Fruit fly (Drosophila melanogaster): ENCODE measurements around the gene CG9072.

CG9072 gene

DNA sequence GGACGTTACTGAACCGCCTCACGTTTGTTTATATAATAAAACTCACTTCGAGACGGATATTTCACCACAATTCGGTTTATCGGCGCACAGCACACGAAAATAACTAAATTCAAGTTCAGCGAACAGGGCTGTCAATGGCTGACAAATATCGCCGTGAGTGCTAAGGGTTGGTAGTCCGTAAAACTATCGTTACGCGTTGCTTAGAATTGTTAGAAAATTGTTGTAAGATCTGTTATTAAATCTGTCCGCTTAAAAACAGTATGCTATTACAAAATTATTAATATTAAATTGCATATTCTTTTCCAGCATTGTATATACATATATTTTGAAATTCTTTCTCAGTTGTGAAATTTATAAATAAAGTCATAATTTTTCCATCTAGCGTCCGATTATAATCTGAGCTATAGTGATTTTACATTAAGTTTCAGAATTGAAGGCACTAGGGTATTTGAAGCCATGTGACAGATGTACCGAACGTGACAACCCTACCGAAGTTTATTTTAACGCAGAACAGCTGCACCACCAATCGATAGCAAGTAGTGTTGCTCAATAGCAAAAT lies 11.2 kb downstream of the CG9072 start, which contains the start of gene Cox17 (continued):
- TF ChIP-seq tna (GFP tag; IDR thresholded peaks at IDR 0.05; ENCODE audit: partially characterized antibody) (no peak), Stat92E (GFP tag; optimal IDR thresholded peaks at IDR 0.05) (peak in 1 of 3 experiments; percentile 53), Asciz (GFP tag; optimal IDR thresholded peaks at IDR 0.05) (peak; percentile 65), lab (GFP tag; optimal IDR thresholded peaks at IDR 0.05) (peak; percentile 82), chm (GFP tag; IDR thresholded peaks at IDR 0.05) (0 out of 2 replicates have a peak, but pooled peaks have one; percentile 5), E2f1 (GFP tag; IDR thresholded peaks at IDR 0.05) (peak; percentile 69), HLH54F (GFP tag; optimal IDR thresholded peaks at IDR 0.05) (peak; percentile 76), en (GFP tag; optimal IDR thresholded peaks at IDR 0.05) (no peak), CG9215 (GFP tag; IDR thresholded peaks at IDR 0.05) (peak; percentile 67; the same call in 1 of the 2 replicates), HLH3B (GFP tag; IDR thresholded peaks at IDR 0.05) (peak; percentile 26; the same call in 1 of the 2 replicates), CG9437 (GFP tag; optimal IDR thresholded peaks at IDR 0.05) (peak; percentile 84), luna (GFP tag; optimal IDR thresholded peaks at IDR 0.05) (no peak), Med (GFP tag) (peak; percentile 87), CG13296 (GFP tag; optimal IDR thresholded peaks at IDR 0.05) (peak; percentile 77), zen (tag; optimal IDR thresholded peaks at IDR 0.05) (peak; percentile 76), rib (GFP tag; IDR thresholded peaks at IDR 0.05) (no peak), Dip3 (GFP tag; optimal IDR thresholded peaks at IDR 0.05) (peak; percentile 49), stwl (tag; optimal IDR thresholded peaks at IDR 0.05) (peak; percentile 49), Vsx1 (GFP tag; optimal IDR thresholded peaks at IDR 0.05) (peak; percentile 70), phol (tag; optimal IDR thresholded peaks at IDR 0.05) (peak; percentile 89), CG6791 (GFP tag; IDR thresholded peaks at IDR 0.05; ENCODE audit: partially characterized antibody) (peak; percentile 64; the same call in 2 of the 3 replicates), CG13287 (GFP tag; IDR thresholded peaks at IDR 0.05; ENCODE audit: partially characterized antibody) (peak; percentile 80), CG8944 (GFP tag; optimal IDR thresholded peaks at IDR 0.05) (peak; percentile 47), CG10565 (GFP tag; optimal IDR thresholded peaks at IDR 0.05) (no peak), CG6689 (GFP tag; IDR thresholded peaks at IDR 0.05) (peak; percentile 74), HmgZ (tag; optimal IDR thresholded peaks at IDR 0.05) (peak; percentile 82), bbx (GFP tag; IDR thresholded peaks at IDR 0.05; ENCODE audit: partially characterized antibody) (peak; percentile 58), CG12744 (GFP tag; optimal IDR thresholded peaks at IDR 0.05) (peak; percentile 41), aop (GFP tag; IDR thresholded peaks at IDR 0.05) (no peak), hb (GFP tag; IDR thresholded peaks at IDR 0.05; ENCODE audit: partially characterized antibody) (peak; percentile 67; the same call in 1 of the 3 replicates), Atf3 (GFP tag; optimal IDR thresholded peaks at IDR 0.05) (peak; percentile 48), CG30431 (GFP tag; optimal IDR thresholded peaks at IDR 0.05) (peak; percentile 66), Sry-β (GFP tag; optimal IDR thresholded peaks at IDR 0.05) (peak; percentile 20), CG14441 (GFP tag; IDR thresholded peaks at IDR 0.05) (peak; percentile 70), nom (GFP tag; optimal IDR thresholded peaks at IDR 0.05) (peak; percentile 53), pros (GFP tag; optimal IDR thresholded peaks at IDR 0.05) (no peak), dati (GFP tag; IDR thresholded peaks at IDR 0.05) (0 out of 2 replicates have a peak, but pooled peaks have one; percentile 25), Awh (GFP tag; IDR thresholded peaks at IDR 0.05) (no peak), Oaz (GFP tag; IDR thresholded peaks at IDR 0.05) (no peak), nmo (GFP tag; optimal IDR thresholded peaks at IDR 0.05) (peak; percentile 91), Ptx1 (GFP tag; IDR thresholded peaks at IDR 0.05) (peak; percentile 83), CG3163 (GFP tag; optimal IDR thresholded peaks at IDR 0.05) (peak; percentile 19), CG12942 (GFP tag; optimal IDR thresholded peaks at IDR 0.05) (peak; percentile 72), danr (GFP tag; IDR thresholded peaks at IDR 0.05) (peak; percentile 33; the same call in 1 of the 2 replicates), CG16815 (GFP tag; optimal IDR thresholded peaks at IDR 0.05) (peak; percentile 83), CG6272 (GFP tag; IDR thresholded peaks at IDR 0.05) (peak; percentile 71), zen2 (GFP tag; IDR thresholded peaks at IDR 0.05; ENCODE audit: partially characterized antibody) (peak; percentile 25; the same call in 1 of the 3 replicates), CG17802 (tag; optimal IDR thresholded peaks at IDR 0.05) (peak; percentile 32), Elba2 (GFP tag; optimal IDR thresholded peaks at IDR 0.05) (no peak)

Data from whole organism, embryonic.